Fruit fly (Drosophila melanogaster) whole organism, adult: ENCODE results near the gene Polr1E.

Source experiments
- CG11617 ChIP-seq: fragments of 200-800 bp; sonication (Bioruptor generic); optimal IDR thresholded peaks from 2 replicates; lab custom pipeline; 2017; ENCODE audit warnings: mild to moderate bottlenecking, missing biosample characterization, missing genetic modification reagents, missing genetic modification characterization
- CG12768 ChIP-seq: fragments of 200-800 bp; sonication (Bioruptor generic); optimal IDR thresholded peaks from 2 replicates; lab custom pipeline; 2017; ENCODE audit warnings: missing biosample characterization, missing genetic modification characterization, mild to moderate bottlenecking, moderate library complexity, missing genetic modification reagents
- Mnt ChIP-seq: fragments of 200-800 bp; sonication (Bioruptor generic); optimal IDR thresholded peaks from 2 replicates; lab custom pipeline; 2016; ENCODE audit warnings: missing biosample characterization, mild to moderate bottlenecking, missing genetic modification characterization

dm6 chr3R:18296737-18297136 lies 4.8 kb downstream of the Polr1E start:
- TF ChIP-seq CG12768 (GFP tag; lab: Kevin White, UChicago): peak; percentile 19
- no peak for TF ChIP-seq CG11617 (GFP tag; lab: Kevin White, UChicago)
- no peak for TF ChIP-seq Mnt
